Worm (Caenorhabditis elegans): ENCODE measurements around the gene vha-9.

The vha-9 gene

ce11 chrII:10281674-10282073, 21.8 kb downstream of the vha-9 start:
- TF ChIP-seq nhr-25 (tag; optimal IDR thresholded peaks at IDR 0.05): no peak
- no peak for TF ChIP-seq elt-1 (tag; optimal IDR thresholded peaks at IDR 0.05)
- TF ChIP-seq fos-1 (tag; optimal IDR thresholded peaks at IDR 0.05): peak; percentile 3
- TF ChIP-seq zag-1 (tag; optimal IDR thresholded peaks at IDR 0.05): no peak
- no peak for TF ChIP-seq elt-3 (tag; optimal IDR thresholded peaks at IDR 0.05)

- TF ChIP-seq ztf-11 (tag; optimal IDR thresholded peaks at IDR 0.05) (no peak), lin-39 (tag; optimal IDR thresholded peaks at IDR 0.05) (no peak), egl-27 (tag; optimal IDR thresholded peaks at IDR 0.05) (no peak), ceh-82 (tag; optimal IDR thresholded peaks at IDR 0.05) (no peak), ztf-4 (tag; optimal IDR thresholded peaks at IDR 0.05) (no peak), mab-5 (tag; optimal IDR thresholded peaks at IDR 0.05) (no peak), alr-1 (tag; optimal IDR thresholded peaks at IDR 0.05) (no peak), mbf-1 (tag; optimal IDR thresholded peaks at IDR 0.05) (no peak), ztf-1 (GFP tag; conservative IDR thresholded peaks at IDR 0.05) (no peak)
These were observed 24.0 kb downstream of the vha-9 start, which contains the start of gene ZK971.1 for ce11 chrII:10279561-10279960. TSS of gene ZK971.1 (minus strand) at chrII:10279661.

- no peak for TF ChIP-seq mbf-1 (tag; optimal IDR thresholded peaks at IDR 0.05)
- no peak for TF ChIP-seq lin-39 (tag; optimal IDR thresholded peaks at IDR 0.05)
- TF ChIP-seq crh-2 (tag; optimal IDR thresholded peaks at IDR 0.05): no peak
- TF ChIP-seq nhr-10 (tag; optimal IDR thresholded peaks at IDR 0.05): no peak
- no peak for TF ChIP-seq sma-9 (GFP tag; optimal IDR thresholded peaks at IDR 0.05)
- TF ChIP-seq sma-9 (tag; optimal IDR thresholded peaks at IDR 0.05): no peak
- no peak for TF ChIP-seq nhr-21 (tag; optimal IDR thresholded peaks at IDR 0.05)
- no peak for TF ChIP-seq fos-1 (tag; optimal IDR thresholded peaks at IDR 0.05)
- TF ChIP-seq unc-62 (GFP tag; optimal IDR thresholded peaks at IDR 0.05): no peak
- no peak for TF ChIP-seq sem-4 (tag; optimal IDR thresholded peaks at IDR 0.05)
- no peak for TF ChIP-seq nhr-237 (tag; optimal IDR thresholded peaks at IDR 0.05)
- no peak for TF ChIP-seq lin-13 (GFP tag; optimal IDR thresholded peaks at IDR 0.05)
- TF ChIP-seq snpc-4 (tag; optimal IDR thresholded peaks at IDR 0.05): no peak
These were observed 32.4 kb downstream of the vha-9 start, which contains the start of gene F54B3.4 for ce11 chrII:10271093-10271492. TSS of gene F54B3.4 (minus strand) at chrII:10271193.

ce11 chrII:10270052-10270451, 33.5 kb downstream of the vha-9 start, which contains the start of gene F54B3.2:
TSS of gene F54B3.2 (minus strand) at chrII:10270152.
- TF ChIP-seq skn-1 (tag; optimal IDR thresholded peaks at IDR 0.05) (no peak), ztf-4 (tag; optimal IDR thresholded peaks at IDR 0.05) (no peak), aly-2 (tag; optimal IDR thresholded peaks at IDR 0.05) (no peak), lin-11 (tag; optimal IDR thresholded peaks at IDR 0.05) (no peak), lin-13 (GFP tag; optimal IDR thresholded peaks at IDR 0.05) (no peak), nhr-12 (tag; optimal IDR thresholded peaks at IDR 0.05) (no peak), nhr-21 (tag; optimal IDR thresholded peaks at IDR 0.05) (no peak), C34F6.9 (tag; optimal IDR thresholded peaks at IDR 0.05) (no peak), R02D3.7 (tag; optimal IDR thresholded peaks at IDR 0.05) (no peak)

- TF ChIP-seq mbf-1 (tag; optimal IDR thresholded peaks at IDR 0.05) (no peak), elt-1 (tag; optimal IDR thresholded peaks at IDR 0.05) (no peak), C34F6.9 (tag; optimal IDR thresholded peaks at IDR 0.05) (no peak), peb-1 (tag; optimal IDR thresholded peaks at IDR 0.05) (no peak), nhr-23 (tag; optimal IDR thresholded peaks at IDR 0.05) (no peak), nhr-129 (tag; optimal IDR thresholded peaks at IDR 0.05) (no peak), gmeb-1 (tag; optimal IDR thresholded peaks at IDR 0.05) (no peak)
These were observed 42.3 kb downstream of the vha-9 start for ce11 chrII:10261261-10261660.

All from whole organism, L2 larva.